Fruit fly (Drosophila melanogaster) whole organism: ENCODE data around the gene Cdk8.
A peak's percentile ranks its signal among the peaks of the same experiment; 100 is the strongest.

Experiments
- CG8478 ChIP-seq: fragments of >200 bp; optimal IDR thresholded peaks from 2 replicates; lab custom pipeline; 2018; ENCODE audit warnings: inconsistent platforms
- Dll ChIP-seq: fragments of >200 bp; optimal IDR thresholded peaks from 2 replicates; lab custom pipeline; 2017
- EcR ChIP-seq, 2 experiments: fragments of >200 bp; optimal IDR thresholded peaks; 2 replicates each; lab custom pipeline; 2017; ENCODE audit warnings: missing biosample characterization in 2 of 2, missing genetic modification characterization in 2 of 2, missing genetic modification reagents in 2 of 2
- pan ChIP-seq: fragments of >200 bp; optimal IDR thresholded peaks from 2 replicates; lab custom pipeline; 2017
- psq ChIP-seq: fragments of >200 bp; optimal IDR thresholded peaks from 2 replicates; lab custom pipeline; 2017
- usp ChIP-seq: fragments of >200 bp; optimal IDR thresholded peaks from 2 replicates; lab custom pipeline; 2017; ENCODE audit warnings: missing biosample characterization, missing genetic modification characterization, mixed read lengths

The Cdk8 gene

DNA sequence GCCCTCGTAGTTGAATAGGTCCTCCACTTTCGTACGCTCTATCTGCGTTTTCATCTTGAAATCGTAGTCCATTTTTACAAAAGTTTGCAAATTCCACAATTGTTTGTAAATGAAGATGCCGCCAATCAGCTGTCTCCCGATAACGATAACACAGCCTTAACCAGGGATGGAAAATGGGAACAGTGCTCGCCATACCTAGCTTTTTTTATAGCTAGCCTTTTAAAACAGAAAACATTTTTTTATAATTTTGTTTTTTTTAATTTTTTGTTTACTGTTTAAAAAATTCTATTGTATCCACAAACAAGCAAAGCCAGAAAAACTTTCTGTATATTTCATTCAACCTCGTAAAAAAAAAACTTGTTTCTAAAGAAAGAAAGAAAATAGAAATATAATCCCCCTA lies at the start of gene Cdk8:
Gene Cdk8, minus strand, starts transcription at position 137 of the 400 bp plus-strand sequence.
- TF ChIP-seq psq (no peak), Dll (lab: Kevin White, UChicago) (no peak), EcR (GFP tag; optimal IDR thresholded peaks at IDR 0.05; lab: Kevin White, UChicago) (no peak)

DNA sequence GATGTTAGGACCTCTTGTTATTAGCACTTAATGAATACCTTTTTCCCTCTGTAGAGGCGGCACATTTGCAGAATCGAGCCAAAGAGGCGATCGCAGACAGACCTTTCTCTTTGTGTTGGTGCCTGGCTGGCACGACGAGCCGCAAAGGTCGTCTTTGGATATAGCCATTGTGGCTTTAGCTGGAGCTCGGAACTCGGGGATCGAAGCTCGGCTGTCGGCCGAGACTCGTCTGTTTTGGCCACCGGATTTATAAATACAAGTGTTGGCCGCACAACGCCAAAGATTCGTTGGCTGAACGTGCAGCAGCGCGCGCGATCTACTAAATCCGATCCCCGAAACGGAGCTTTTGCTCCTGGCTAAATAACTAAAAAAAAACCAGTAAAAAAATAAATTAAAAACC lies 40.2 kb upstream of the Cdk8 start, which contains the start of gene CG34382:
Gene CG34382, plus strand, starts transcription at position 301 of the 400 bp plus-strand sequence.
- TF ChIP-seq psq, result no peak
- TF ChIP-seq Dll (lab: Kevin White, UChicago), result no peak
- no peak for TF ChIP-seq CG8478 (lab: Kevin White, UChicago)
- TF ChIP-seq EcR (GFP tag; optimal IDR thresholded peaks at IDR 0.05; lab: Kevin White, UChicago), result no peak

DNA sequence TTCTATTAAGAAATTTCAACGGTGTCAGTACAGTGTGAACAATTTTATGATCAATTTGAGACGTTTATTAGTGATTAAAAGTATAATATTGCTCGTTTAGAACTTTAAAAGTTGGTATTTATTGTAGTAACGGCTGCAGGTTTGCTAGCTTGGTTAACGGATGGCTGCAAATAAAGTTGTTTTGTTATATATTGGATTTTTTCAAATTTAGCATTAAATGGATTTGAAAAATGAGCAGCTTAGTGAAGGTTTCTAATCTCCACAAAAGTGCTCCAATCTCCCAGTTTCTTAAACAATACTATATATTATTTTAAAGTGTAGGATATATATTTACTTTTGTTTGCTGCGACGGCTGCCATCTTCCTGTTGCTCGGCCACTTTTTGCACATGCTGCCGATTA lies 33.6 kb upstream of the Cdk8 start:
- TF ChIP-seq psq (no peak), usp (GFP tag; lab: Kevin White, UChicago) (no peak), pan (lab: Kevin White, UChicago) (no peak), Dll (lab: Kevin White, UChicago) (no peak), EcR (GFP tag; optimal IDR thresholded peaks at IDR 0.05; lab: Kevin White, UChicago) (no peak), CG8478 (lab: Kevin White, UChicago) (no peak)

- TF ChIP-seq pan (lab: Kevin White, UChicago) (no peak), psq (no peak), CG8478 (lab: Kevin White, UChicago) (no peak), EcR (GFP tag; optimal IDR thresholded peaks at IDR 0.05; lab: Kevin White, UChicago) (no peak), usp (GFP tag; lab: Kevin White, UChicago) (no peak), Dll (lab: Kevin White, UChicago) (no peak)
Observed at dm6 chr3L:9865053-9865442, 26.6 kb upstream of the Cdk8 start.

DNA sequence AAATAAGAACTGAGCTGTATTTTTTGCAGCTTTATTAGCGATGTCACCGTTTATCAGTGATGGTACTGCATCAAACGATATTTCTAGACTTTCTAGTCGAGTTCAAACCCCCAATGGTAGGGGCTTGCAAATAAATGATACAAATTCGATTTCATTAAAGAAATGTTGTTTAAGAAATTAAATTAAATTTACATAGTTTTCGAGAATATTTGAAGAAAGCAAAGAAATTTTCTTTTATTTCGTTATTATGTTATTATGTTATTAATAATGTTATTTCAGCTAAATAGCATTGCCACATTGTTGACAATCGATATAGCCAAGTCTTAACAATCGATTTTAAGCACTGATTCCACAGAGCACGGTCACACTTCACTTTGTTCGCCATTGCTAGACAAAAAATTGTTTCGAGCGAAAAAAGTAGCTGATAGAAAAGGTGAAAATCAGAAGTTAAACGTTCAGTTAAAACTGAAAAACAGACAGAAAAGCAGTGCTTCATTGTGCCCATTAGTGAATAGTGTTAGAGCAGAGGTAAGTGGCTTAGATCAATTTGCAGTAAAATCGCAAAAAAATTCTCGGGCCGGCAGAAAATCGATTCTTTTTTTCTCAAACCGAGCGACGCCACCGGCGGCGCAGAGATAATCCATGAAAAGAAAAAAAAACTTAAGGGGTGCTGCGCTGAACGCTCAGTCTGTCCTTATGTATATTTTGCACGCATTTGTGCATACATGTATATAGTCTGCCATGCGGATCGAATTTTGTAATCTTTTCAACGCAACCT lies 26.0 kb upstream of the Cdk8 start, which contains the start of the genes iPLA2-VIA and Ciz1:
Gene iPLA2-VIA, minus strand, starts transcription at position 75 of the 778 bp plus-strand sequence.
Gene Ciz1, plus strand, starts transcription at position 365 of the 778 bp plus-strand sequence.
- TF ChIP-seq Dll (lab: Kevin White, UChicago), result no peak

DNA sequence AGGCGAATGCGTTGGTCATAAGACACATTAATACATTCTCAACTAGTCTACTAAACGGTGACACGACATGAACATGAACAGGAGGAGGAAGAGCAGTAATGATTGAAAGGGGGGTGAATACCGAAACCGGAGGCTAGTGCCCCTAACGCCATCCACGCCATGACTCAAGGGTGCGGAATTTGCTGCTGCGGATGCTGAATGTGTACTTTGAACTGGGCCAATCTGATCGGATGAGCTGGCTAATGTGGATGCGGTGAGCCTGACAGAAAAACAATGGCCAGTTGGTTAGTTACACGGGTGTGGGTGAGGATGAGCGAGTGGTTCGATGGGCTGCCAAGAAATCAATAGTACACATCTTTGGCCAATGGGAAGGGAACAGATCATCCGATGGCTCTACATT lies 25.2 kb upstream of the Cdk8 start:
- no peak for TF ChIP-seq pan (lab: Kevin White, UChicago)

- TF ChIP-seq EcR (GFP tag; optimal IDR thresholded peaks at IDR 0.05; lab: Kevin White, UChicago) (no peak), Dll (lab: Kevin White, UChicago) (no peak), usp (GFP tag; lab: Kevin White, UChicago) (no peak), psq (no peak), pan (lab: Kevin White, UChicago) (no peak), CG8478 (lab: Kevin White, UChicago) (no peak)
Observed at dm6 chr3L:9859624-9860023, 21.2 kb upstream of the Cdk8 start, which contains the start of gene CG10809. Gene CG10809, minus strand, starts transcription at chr3L:9859889.

dm6 chr3L:9856430-9857218 lies 18.2 kb upstream of the Cdk8 start:
- TF ChIP-seq pan (lab: Kevin White, UChicago) (no peak), EcR (GFP tag; optimal IDR thresholded peaks at IDR 0.05; lab: Kevin White, UChicago) (no peak), Dll (lab: Kevin White, UChicago) (no peak), CG8478 (lab: Kevin White, UChicago) (no peak), psq (no peak), usp (GFP tag; lab: Kevin White, UChicago) (no peak)

dm6 chr3L:9855784-9856426 lies 17.4 kb upstream of the Cdk8 start:
- TF ChIP-seq usp (GFP tag; lab: Kevin White, UChicago) (no peak), psq (no peak), CG8478 (lab: Kevin White, UChicago) (no peak), EcR (GFP tag; optimal IDR thresholded peaks at IDR 0.05; lab: Kevin White, UChicago) (no peak), Dll (lab: Kevin White, UChicago) (no peak), pan (lab: Kevin White, UChicago) (no peak)

dm6 chr3L:9854583-9855519 lies 16.4 kb upstream of the Cdk8 start, which contains the start of gene RasGAP1:
Gene RasGAP1, minus strand, starts transcription at chr3L:9855285.
- TF ChIP-seq CG8478 (lab: Kevin White, UChicago), result peak; percentile 37
- TF ChIP-seq Dll (lab: Kevin White, UChicago), result no peak

DNA sequence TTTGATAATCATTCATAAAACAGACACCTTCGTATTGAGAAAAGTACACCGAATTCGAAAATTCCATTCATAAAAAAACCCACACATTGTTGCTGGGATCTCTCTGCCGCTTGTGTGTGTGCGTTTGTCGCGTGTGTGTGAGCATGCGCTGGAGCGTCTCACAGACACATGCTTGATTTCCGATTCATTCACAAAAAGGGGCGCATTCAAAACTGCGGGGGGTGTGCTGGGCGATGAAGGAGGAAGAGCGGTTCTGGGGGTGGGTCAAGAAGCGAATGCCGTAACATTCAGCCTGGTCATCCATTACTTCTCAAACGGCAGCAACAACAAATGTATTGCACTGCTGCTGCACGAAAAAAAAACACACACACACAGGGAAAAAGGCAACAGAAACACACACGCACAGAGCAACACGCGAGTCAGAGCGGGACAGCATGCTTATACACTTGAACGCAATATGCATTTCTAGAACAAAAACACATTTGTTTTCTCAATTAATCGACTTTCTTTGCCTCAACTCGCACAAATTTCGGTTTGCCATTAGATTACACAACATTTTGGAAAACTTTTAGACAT lies 15.5 kb upstream of the Cdk8 start:
- peak; percentile 63 for TF ChIP-seq CG8478 (lab: Kevin White, UChicago)
- no peak for TF ChIP-seq psq
